7 worm cellular contexts compared by ENCODE assay signal in the genomic region with DNA sequence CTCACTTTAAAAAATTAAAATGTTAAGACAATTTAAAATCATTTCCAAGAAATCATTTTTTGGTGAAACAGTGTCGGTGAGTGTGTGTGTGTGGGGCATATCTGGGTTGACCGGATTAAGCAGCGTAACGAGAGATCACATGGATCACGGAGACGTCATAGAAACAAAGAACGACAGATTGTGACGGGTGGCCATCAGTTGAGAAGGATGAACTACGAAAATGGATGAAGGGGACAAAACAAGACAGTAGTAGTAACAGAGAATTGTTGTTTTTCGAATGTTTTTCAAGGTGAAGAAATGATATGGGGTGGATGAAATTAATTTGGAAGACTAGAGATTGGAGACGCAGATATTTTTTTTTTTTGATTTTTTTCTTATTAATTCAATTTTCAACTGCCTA.
TF ChIP-seq lines count a peak whose summit lies in the region.

No protein-coding gene starts in this region.

TF ChIP-seq in whole organism, L1 larva, 84 proteins besides CTCF, POLR2A, EP300 and RAD21 (continues in another document):
- TF ChIP-seq nhr-237 (tag; optimal IDR thresholded peaks at IDR 0.05; lab: Kevin White, UChicago) (no peak), unc-130 (tag; optimal IDR thresholded peaks at IDR 0.05; lab: Kevin White, UChicago) (no peak), nhr-28 (tag; optimal IDR thresholded peaks at IDR 0.05; lab: Kevin White, UChicago) (no peak), nhr-20 (tag; optimal IDR thresholded peaks at IDR 0.05; lab: Kevin White, UChicago) (peak; percentile 30), nhr-85 (tag; lab: Kevin White, UChicago) (peak; percentile 81), lin-13 (GFP tag; optimal IDR thresholded peaks at IDR 0.05; lab: Kevin White, UChicago) (no peak), fkh-10 (GFP tag; optimal IDR thresholded peaks at IDR 0.05; lab: Kevin White, UChicago) (no peak), fkh-4 (tag; optimal IDR thresholded peaks at IDR 0.05; lab: Kevin White, UChicago; ENCODE audit: borderline replicate concordance) (no peak), elt-3 (tag; optimal IDR thresholded peaks at IDR 0.05; lab: Kevin White, UChicago) (peak in 2 of 6 experiments; percentile 23 to 46), nhr-12 (tag; optimal IDR thresholded peaks at IDR 0.05; lab: Kevin White, UChicago) (no peak), blmp-1 (tag; optimal IDR thresholded peaks at IDR 0.05; lab: Kevin White, UChicago) (peak; percentile 77), nhr-71 (tag; optimal IDR thresholded peaks at IDR 0.05; lab: Kevin White, UChicago) (peak; percentile 2)

TF ChIP-seq in whole organism, L2 larva, 48 proteins besides CTCF, POLR2A, EP300 and RAD21:
- TF ChIP-seq sma-3 (GFP tag; optimal IDR thresholded peaks at IDR 0.05; lab: Kevin White, UChicago) (peak; percentile 5), nhr-77 (tag; optimal IDR thresholded peaks at IDR 0.05; lab: Kevin White, UChicago) (no peak), nhr-12 (tag; optimal IDR thresholded peaks at IDR 0.05; lab: Kevin White, UChicago) (no peak), mdl-1 (tag; optimal IDR thresholded peaks at IDR 0.05; lab: Kevin White, UChicago) (no peak), nhr-25 (tag; optimal IDR thresholded peaks at IDR 0.05; lab: Kevin White, UChicago) (no peak)

TF ChIP-seq in whole organism, L3 larva, 47 proteins besides CTCF, POLR2A, EP300 and RAD21:
- peak; percentile 41 for TF ChIP-seq nhr-25 (tag; optimal IDR thresholded peaks at IDR 0.05; lab: Kevin White, UChicago)
- peak; percentile 63 for TF ChIP-seq nhr-23 (tag; optimal IDR thresholded peaks at IDR 0.05; lab: Kevin White, UChicago)
- no peak for TF ChIP-seq pqm-1 (tag; optimal IDR thresholded peaks at IDR 0.05; lab: Kevin White, UChicago)

TF ChIP-seq in whole organism, L4 larva, 104 proteins besides CTCF, POLR2A, EP300 and RAD21 (continues in another document):
- TF ChIP-seq F37D6.2 (tag; optimal IDR thresholded peaks at IDR 0.05; lab: Kevin White, UChicago) (no peak), zip-11 (GFP tag; IDR thresholded peaks at IDR 0.05; lab: Robert Waterston, UW) (no peak), rbr-2 (tag; optimal IDR thresholded peaks at IDR 0.05; lab: Kevin White, UChicago) (no peak), Y75B8A.6 (GFP tag; IDR thresholded peaks at IDR 0.05; lab: Robert Waterston, UW) (no peak), dmd-6 (GFP tag; IDR thresholded peaks at IDR 0.05; lab: Robert Waterston, UW) (no peak), lin-38 (GFP tag; IDR thresholded peaks at IDR 0.05; lab: Robert Waterston, UW) (no peak), zfp-2 (tag; optimal IDR thresholded peaks at IDR 0.05; lab: Kevin White, UChicago) (no peak), mes-2 (tag; optimal IDR thresholded peaks at IDR 0.05; lab: Kevin White, UChicago; ENCODE audit: poor library complexity, severe bottlenecking) (no peak), ztf-7 (tag; optimal IDR thresholded peaks at IDR 0.05; lab: Kevin White, UChicago) (no peak), php-3 (GFP tag; IDR thresholded peaks at IDR 0.05; lab: Robert Waterston, UW) (no peak), mdl-1 (tag; optimal IDR thresholded peaks at IDR 0.05; lab: Kevin White, UChicago) (peak in 1 of 2 experiments; percentile 11), F10B5.3 (tag; optimal IDR thresholded peaks at IDR 0.05; lab: Kevin White, UChicago) (no peak), hif-1 (tag; optimal IDR thresholded peaks at IDR 0.05; lab: Kevin White, UChicago) (no peak), nhr-28 (tag; optimal IDR thresholded peaks at IDR 0.05; lab: Kevin White, UChicago) (peak; percentile 35), arid-1 (GFP tag; conservative IDR thresholded peaks at IDR 0.05; lab: Robert Waterston, UW) (no peak), saeg-2 (GFP tag; IDR thresholded peaks at IDR 0.05; lab: Robert Waterston, UW) (no peak), ctbp-1 (GFP tag; IDR thresholded peaks at IDR 0.05; lab: Robert Waterston, UW) (no peak), lsy-2 (tag; optimal IDR thresholded peaks at IDR 0.05; lab: Kevin White, UChicago) (no peak)

TF ChIP-seq in whole organism, early embryonic, 17 proteins besides CTCF, POLR2A, EP300 and RAD21:
- no peak for TF ChIP-seq B0310.2 (tag; optimal IDR thresholded peaks at IDR 0.05; lab: Kevin White, UChicago)
- TF ChIP-seq ceh-36 (tag; optimal IDR thresholded peaks at IDR 0.05; lab: Kevin White, UChicago): peak; percentile 25
- TF ChIP-seq ets-7 (tag; optimal IDR thresholded peaks at IDR 0.05; lab: Kevin White, UChicago): no peak
- no peak for TF ChIP-seq scrt-1 (GFP tag; IDR thresholded peaks at IDR 0.05; lab: Robert Waterston, UW)

TF ChIP-seq in whole organism, late embryonic, 69 proteins besides CTCF, POLR2A, EP300 and RAD21:
- TF ChIP-seq pqm-1 (tag; optimal IDR thresholded peaks at IDR 0.05; lab: Kevin White, UChicago) (no peak), hlh-30 (tag; optimal IDR thresholded peaks at IDR 0.05; lab: Kevin White, UChicago; ENCODE audit: insufficient read depth) (no peak), unc-55 (GFP tag; optimal IDR thresholded peaks at IDR 0.05; lab: Kevin White, UChicago) (peak; percentile 15)

TF ChIP-seq in whole organism, mixed stage, embryonic, 35 proteins besides CTCF, POLR2A, EP300 and RAD21:
- TF ChIP-seq M03D4.4 (tag; optimal IDR thresholded peaks at IDR 0.05; lab: Kevin White, UChicago): no peak
- TF ChIP-seq unc-120 (tag; optimal IDR thresholded peaks at IDR 0.05; lab: Kevin White, UChicago; ENCODE audit: poor library complexity, severe bottlenecking): peak; percentile 48
TF ChIP-seq in whole organism, mixed stage, embryonic: peak in this region for 1.
